Fruit fly (Drosophila melanogaster): ENCODE measurements around the gene CG11380.

Gene CG11380

DNA sequence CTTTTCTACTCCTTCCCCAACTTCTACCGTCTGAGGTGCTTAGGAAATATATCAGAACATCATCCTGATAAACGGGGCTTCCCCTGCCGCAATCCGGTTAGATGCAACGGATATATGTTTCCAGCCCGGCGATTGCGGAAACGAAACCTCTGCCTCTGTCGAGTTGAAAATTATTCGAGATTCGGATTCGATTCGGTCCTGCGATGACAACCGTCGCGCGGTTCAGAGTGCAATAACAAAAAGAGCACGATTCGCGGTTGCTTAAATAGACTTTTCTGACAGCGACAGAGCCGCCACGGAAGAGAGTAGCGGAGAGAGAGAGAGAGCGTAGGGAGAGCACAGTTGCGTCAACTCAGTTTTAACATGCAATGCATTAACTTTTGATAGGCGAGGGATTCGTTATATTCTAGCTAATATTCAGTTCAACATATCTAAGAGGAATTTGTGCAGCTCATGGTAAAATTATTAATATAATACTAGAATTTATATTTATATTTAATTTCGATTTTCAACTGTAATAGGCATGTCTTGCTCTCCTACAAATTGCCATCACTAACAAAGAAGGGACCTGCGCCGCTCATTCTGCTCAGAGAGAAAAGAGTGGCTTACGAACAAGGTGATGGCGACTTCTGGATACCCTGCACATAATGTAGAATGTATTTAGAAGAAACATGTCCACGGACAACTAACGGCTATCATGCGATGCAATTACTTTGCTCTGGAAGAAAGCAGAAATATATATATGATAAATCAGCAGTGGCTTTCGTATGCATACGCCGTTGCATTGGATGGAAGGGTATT lies 43.9 kb downstream of the CG11380 start (continued):
- TF ChIP-seq pan (optimal IDR thresholded peaks at IDR 0.05) (no peak), tai (GFP tag; optimal IDR thresholded peaks at IDR 0.05) (no peak), dl (GFP tag; optimal IDR thresholded peaks at IDR 0.05; ENCODE audit: insufficient read depth in 1 of 2, partially characterized antibody in 2 of 2) (peak; percentile 23 to 65), woc (GFP tag; optimal IDR thresholded peaks at IDR 0.05) (peak; percentile 92), brk (GFP tag; optimal IDR thresholded peaks at IDR 0.05) (no peak), lola (GFP tag; optimal IDR thresholded peaks at IDR 0.05) (no peak)

DNA sequence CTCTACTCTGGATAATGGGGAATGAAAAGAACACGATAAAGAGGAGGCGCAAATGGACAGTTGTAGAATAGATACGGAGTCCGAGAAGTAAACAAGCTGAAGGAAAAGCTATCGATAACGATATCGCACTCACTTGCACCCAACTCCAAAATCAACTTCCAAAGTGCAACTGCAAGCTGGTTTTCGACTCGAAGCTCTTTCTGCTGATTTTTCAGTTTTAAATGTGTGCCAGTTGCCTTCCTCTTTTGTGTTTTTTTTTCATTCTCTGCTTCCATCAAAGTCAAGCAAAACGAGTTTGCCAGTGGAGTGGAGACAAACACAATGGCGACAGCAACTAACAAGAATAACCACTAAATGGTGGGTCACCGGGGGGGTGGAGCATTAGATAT lies 44.5 kb downstream of the CG11380 start:
- TF ChIP-seq dsf (GFP tag; optimal IDR thresholded peaks at IDR 0.05; ENCODE audit: borderline replicate concordance) (no peak), woc (GFP tag; optimal IDR thresholded peaks at IDR 0.05) (peak; percentile 20), h (GFP tag; optimal IDR thresholded peaks at IDR 0.05) (no peak), psq (GFP tag; optimal IDR thresholded peaks at IDR 0.05) (peak; percentile 9)

DNA sequence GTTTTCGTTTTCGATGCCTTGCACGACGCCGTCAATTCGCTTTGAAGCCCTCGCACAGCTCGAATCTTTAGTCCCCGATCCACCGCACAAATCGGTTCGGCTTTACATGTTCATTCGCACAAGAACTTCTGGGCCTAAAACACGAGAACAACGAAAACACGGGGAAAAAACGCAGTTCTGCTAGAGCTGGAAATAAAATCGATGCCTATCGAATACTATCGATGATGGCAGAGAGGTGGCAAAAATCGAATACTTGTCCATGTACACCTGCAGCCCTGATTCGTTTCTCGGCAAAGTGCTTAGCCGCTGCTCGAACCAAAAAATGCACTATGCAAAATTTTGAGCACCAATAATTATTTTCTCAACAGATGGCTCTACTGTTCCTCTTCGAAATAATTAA lies 45.4 kb downstream of the CG11380 start, which contains the start of gene CG3638:
Gene CG3638 (minus strand): TSS at position 210 of the 400 bp plus-strand sequence.
- TF ChIP-seq Sp1 (GFP tag; optimal IDR thresholded peaks at IDR 0.05), result no peak
- TF ChIP-seq psq (GFP tag; optimal IDR thresholded peaks at IDR 0.05), result peak; percentile 10
- peak; percentile 9 for TF ChIP-seq fru (GFP tag; optimal IDR thresholded peaks at IDR 0.05)
- peak; percentile 10 for TF ChIP-seq ey (GFP tag; optimal IDR thresholded peaks at IDR 0.05)
- no peak for TF ChIP-seq brk (GFP tag; optimal IDR thresholded peaks at IDR 0.05)
- peak; percentile 22 for TF ChIP-seq h (GFP tag; optimal IDR thresholded peaks at IDR 0.05)
- no peak for TF ChIP-seq Rel (GFP tag; optimal IDR thresholded peaks at IDR 0.05)
- TF ChIP-seq Rel (tag; optimal IDR thresholded peaks at IDR 0.05), result peak; percentile 98
- no peak for TF ChIP-seq jim (GFP tag; optimal IDR thresholded peaks at IDR 0.05)
- TF ChIP-seq dsf (GFP tag; optimal IDR thresholded peaks at IDR 0.05; ENCODE audit: borderline replicate concordance), result no peak
- peak; percentile 9 for TF ChIP-seq Jra (GFP tag; optimal IDR thresholded peaks at IDR 0.05)
- no peak for TF ChIP-seq pan (optimal IDR thresholded peaks at IDR 0.05)
- peak; percentile 10 for TF ChIP-seq OdsH (GFP tag; optimal IDR thresholded peaks at IDR 0.05)
- TF ChIP-seq Hr78 (GFP tag; optimal IDR thresholded peaks at IDR 0.05), result no peak
- no peak for TF ChIP-seq dl (GFP tag; optimal IDR thresholded peaks at IDR 0.05; ENCODE audit: insufficient read depth in 1 of 2, partially characterized antibody in 2 of 2)
- peak; percentile 15 for TF ChIP-seq Hnf4 (GFP tag; optimal IDR thresholded peaks at IDR 0.05)
- TF ChIP-seq foxo (GFP tag; optimal IDR thresholded peaks at IDR 0.05), result peak in 1 of 2 experiments; percentile 24
- TF ChIP-seq Myc (optimal IDR thresholded peaks at IDR 0.05), result peak; percentile 69
- TF ChIP-seq CrebA (GFP tag; optimal IDR thresholded peaks at IDR 0.05; ENCODE audit: borderline replicate concordance), result no peak
- TF ChIP-seq Vsx2 (GFP tag; optimal IDR thresholded peaks at IDR 0.05; ENCODE audit: partially characterized antibody), result no peak
- TF ChIP-seq Dfd (GFP tag; optimal IDR thresholded peaks at IDR 0.05), result no peak
- TF ChIP-seq Hr83 (GFP tag; optimal IDR thresholded peaks at IDR 0.05; ENCODE audit: poor library complexity, severe bottlenecking), result peak; percentile 22
- no peak for TF ChIP-seq dmrt93B (GFP tag; optimal IDR thresholded peaks at IDR 0.05)

DNA sequence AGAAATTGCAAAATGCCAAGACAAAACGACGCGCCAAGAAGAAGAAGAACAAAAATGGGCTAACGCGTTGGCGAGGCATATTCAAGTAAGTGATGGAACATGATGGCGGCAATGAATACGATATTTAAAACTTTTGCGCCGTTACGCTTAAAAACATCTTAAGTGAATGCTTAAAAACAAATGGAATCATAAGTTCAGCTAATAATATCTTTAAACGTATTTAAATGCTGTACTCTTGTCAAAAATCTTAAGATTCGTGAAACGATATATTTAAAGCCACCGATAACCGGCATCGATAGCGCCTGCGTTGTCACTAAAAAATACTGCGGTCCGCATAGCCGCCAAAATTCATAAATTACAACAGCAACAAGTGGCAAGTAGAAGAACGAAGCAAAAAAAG lies 48.7 kb downstream of the CG11380 start, which contains the start of gene CG11403:
Gene CG11403 (minus strand): TSS at position 53 of the 400 bp plus-strand sequence.
- TF ChIP-seq h (GFP tag; optimal IDR thresholded peaks at IDR 0.05) (peak; percentile 14), Sp1 (GFP tag; optimal IDR thresholded peaks at IDR 0.05) (peak; percentile 16), dl (GFP tag; optimal IDR thresholded peaks at IDR 0.05; ENCODE audit: insufficient read depth in 1 of 2, partially characterized antibody in 2 of 2) (no peak), fru (GFP tag; optimal IDR thresholded peaks at IDR 0.05) (peak; percentile 13), CrebA (GFP tag; optimal IDR thresholded peaks at IDR 0.05; ENCODE audit: borderline replicate concordance) (no peak), Rel (GFP tag; optimal IDR thresholded peaks at IDR 0.05) (no peak), Rel (tag; optimal IDR thresholded peaks at IDR 0.05) (no peak), dmrt93B (GFP tag; optimal IDR thresholded peaks at IDR 0.05) (no peak), Jra (GFP tag; optimal IDR thresholded peaks at IDR 0.05) (peak; percentile 35), sage (GFP tag; optimal IDR thresholded peaks at IDR 0.05) (no peak), foxo (GFP tag; optimal IDR thresholded peaks at IDR 0.05) (peak in 1 of 2 experiments; percentile 34), psq (GFP tag; optimal IDR thresholded peaks at IDR 0.05) (peak; percentile 4), HLH106 (tag; optimal IDR thresholded peaks at IDR 0.05) (peak; percentile 25)

DNA sequence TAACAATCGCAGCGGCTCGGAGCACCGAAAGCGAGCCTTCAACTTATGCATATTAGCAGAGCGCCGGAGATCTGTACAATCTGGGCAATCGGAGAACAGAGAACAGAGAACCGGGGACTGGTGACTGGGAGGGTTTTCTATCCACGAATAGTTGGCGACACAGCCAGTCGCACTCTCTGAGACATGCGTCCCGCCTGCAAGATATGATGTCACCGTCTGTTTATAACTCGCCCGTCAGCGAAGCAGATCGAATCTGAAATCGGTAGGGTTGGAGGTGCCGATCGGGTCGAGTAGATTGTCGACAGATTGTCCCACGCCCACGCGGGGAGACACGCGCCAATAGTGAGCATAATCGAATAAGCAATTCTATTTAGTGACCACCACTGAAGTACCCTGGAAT lies 50.9 kb downstream of the CG11380 start:
- TF ChIP-seq sv (GFP tag; optimal IDR thresholded peaks at IDR 0.05) (no peak), Hr83 (GFP tag; optimal IDR thresholded peaks at IDR 0.05; ENCODE audit: poor library complexity, severe bottlenecking) (no peak), Rel (GFP tag; optimal IDR thresholded peaks at IDR 0.05) (no peak), Rel (tag; optimal IDR thresholded peaks at IDR 0.05) (no peak), rgr (GFP tag; optimal IDR thresholded peaks at IDR 0.05) (no peak), GATAd (GFP tag; optimal IDR thresholded peaks at IDR 0.05) (no peak), CG32264 (GFP tag; optimal IDR thresholded peaks at IDR 0.05) (no peak), CrebA (GFP tag; optimal IDR thresholded peaks at IDR 0.05; ENCODE audit: borderline replicate concordance) (no peak)
